Fruit fly (Drosophila melanogaster): Measurements from ENCODE around the gene Nak.

dm6 chr2L:18924642-18925244, 43.8 kb downstream of the Nak start:
- TF ChIP-seq D1 (tag; optimal IDR thresholded peaks at IDR 0.05) (no peak), CG32121 (GFP tag; IDR thresholded peaks at IDR 0.05) (no peak), CG10348 (GFP tag; IDR thresholded peaks at IDR 0.05) (no peak), CG4496 (GFP tag; IDR thresholded peaks at IDR 0.05) (no peak), Snoo (tag; optimal IDR thresholded peaks at IDR 0.05) (no peak), CG17806 (tag; optimal IDR thresholded peaks at IDR 0.05) (no peak), CG8301 (tag; optimal IDR thresholded peaks at IDR 0.05) (no peak)
